Worm (Caenorhabditis elegans) whole organism, L2 larva: ENCODE results near the gene aldo-2.

Experiments
- C34F6.9 ChIP-seq: fragments of 150-350 bp; optimal IDR thresholded peaks from 2 replicates; lab custom pipeline; 2014; ENCODE audit warnings: missing biosample characterization, missing genetic modification characterization
- F13H6.1 ChIP-seq: sonication (generic microtip); optimal IDR thresholded peaks from 2 replicates; lab custom pipeline; 2016; ENCODE audit warnings: missing genetic modification characterization, missing compliant biosample characterization
- Y55F3AM.14 ChIP-seq: fragments of 200-800 bp; sonication (Bioruptor generic); optimal IDR thresholded peaks from 2 replicates; lab custom pipeline; 2018; ENCODE audit warnings: mild to moderate bottlenecking, missing genetic modification characterization, missing compliant biosample characterization
- ZK546.5 ChIP-seq: sonication (generic microtip); optimal IDR thresholded peaks from 2 replicates; lab custom pipeline; 2017; ENCODE audit warnings: missing biosample characterization, missing genetic modification characterization
- alr-1 ChIP-seq: fragments of 150-350 bp; optimal IDR thresholded peaks from 2 replicates; lab custom pipeline; 2014; ENCODE audit warnings: missing biosample characterization, missing genetic modification characterization
- aly-2 ChIP-seq: fragments of 150-350 bp; optimal IDR thresholded peaks from 2 replicates; lab custom pipeline; 2014; ENCODE audit warnings: missing biosample characterization, missing genetic modification characterization
- ama-1 ChIP-seq: fragments of 150-350 bp; optimal IDR thresholded peaks from 2 replicates; lab custom pipeline; 2018; ENCODE audit warnings: inconsistent platforms
- blmp-1 ChIP-seq: sonication (generic microtip); optimal IDR thresholded peaks from 2 replicates; lab custom pipeline; 2017; ENCODE audit warnings: missing genetic modification characterization, mild to moderate bottlenecking, missing compliant biosample characterization, antibody characterized with exemption, moderate library complexity; ENCODE audit not compliant: insufficient read depth
- crh-2 ChIP-seq: sonication (generic microtip); optimal IDR thresholded peaks from 2 replicates; lab custom pipeline; 2017; ENCODE audit warnings: missing biosample characterization, missing genetic modification characterization
- dmd-4 ChIP-seq: sonication (generic microtip); optimal IDR thresholded peaks from 2 replicates; lab custom pipeline; 2017; ENCODE audit warnings: missing biosample characterization, missing genetic modification characterization
- egl-27 ChIP-seq: sonication (generic microtip); optimal IDR thresholded peaks from 3 replicates; lab custom pipeline; 2017; ENCODE audit warnings: missing biosample characterization, missing genetic modification reagents, missing genetic modification characterization
- elt-1 ChIP-seq: fragments of 150-350 bp; optimal IDR thresholded peaks from 2 replicates; lab custom pipeline; 2014; ENCODE audit warnings: missing biosample characterization, missing genetic modification characterization
- elt-3 ChIP-seq: sonication (generic microtip); optimal IDR thresholded peaks from 2 replicates; lab custom pipeline; 2017; ENCODE audit warnings: missing biosample characterization, missing genetic modification characterization
- fos-1 ChIP-seq: fragments of 150-350 bp; optimal IDR thresholded peaks from 2 replicates; lab custom pipeline; 2014; ENCODE audit warnings: missing biosample characterization, missing genetic modification characterization
- gmeb-1 ChIP-seq: fragments of 150-350 bp; optimal IDR thresholded peaks from 2 replicates; lab custom pipeline; 2014; ENCODE audit warnings: missing biosample characterization, missing genetic modification characterization
- lin-13 ChIP-seq: fragments of 150-350 bp; optimal IDR thresholded peaks from 2 replicates; lab custom pipeline; 2014; ENCODE audit warnings: missing biosample characterization, missing genetic modification reagents, missing genetic modification characterization
- lsy-2 ChIP-seq, 2 experiments: fragments of 150-350 bp in 1 of 2; sonication (generic microtip) in 1 of 2; optimal IDR thresholded peaks; 2 replicates each; lab custom pipeline; 2014 to 2017; ENCODE audit warnings: missing biosample characterization in 2 of 2, missing genetic modification characterization in 2 of 2
- mab-5 ChIP-seq: fragments of 150-350 bp; optimal IDR thresholded peaks from 2 replicates; lab custom pipeline; 2014; ENCODE audit warnings: missing biosample characterization, missing genetic modification characterization
- mbf-1 ChIP-seq: sonication (generic microtip); optimal IDR thresholded peaks from 2 replicates; lab custom pipeline; 2017; ENCODE audit warnings: missing biosample characterization, missing genetic modification characterization
- nhr-10 ChIP-seq: sonication (generic microtip); optimal IDR thresholded peaks from 2 replicates; lab custom pipeline; 2017; ENCODE audit warnings: missing biosample characterization, missing genetic modification characterization
- nhr-11 ChIP-seq: fragments of 150-350 bp; optimal IDR thresholded peaks from 2 replicates; lab custom pipeline; 2014; ENCODE audit warnings: missing biosample characterization, missing genetic modification characterization
- nhr-12 ChIP-seq: fragments of 150-350 bp; optimal IDR thresholded peaks from 2 replicates; lab custom pipeline; 2014; ENCODE audit warnings: missing biosample characterization, missing genetic modification characterization
- nhr-129 ChIP-seq: fragments of 150-350 bp; optimal IDR thresholded peaks from 2 replicates; lab custom pipeline; 2014; ENCODE audit warnings: missing biosample characterization, missing genetic modification characterization
- nhr-21 ChIP-seq: fragments of 150-350 bp; optimal IDR thresholded peaks from 2 replicates; lab custom pipeline; 2014; ENCODE audit warnings: missing biosample characterization, missing genetic modification characterization
- nhr-237 ChIP-seq: fragments of 150-350 bp; optimal IDR thresholded peaks from 2 replicates; lab custom pipeline; 2014; ENCODE audit warnings: missing biosample characterization, missing genetic modification characterization
- nhr-25 ChIP-seq: fragments of 150-350 bp; sonication (generic microtip); optimal IDR thresholded peaks from 3 replicates; lab custom pipeline; 2014; ENCODE audit warnings: missing biosample characterization, missing genetic modification characterization
- nhr-6 ChIP-seq: fragments of 150-350 bp; optimal IDR thresholded peaks from 2 replicates; lab custom pipeline; 2014; ENCODE audit warnings: missing biosample characterization, missing genetic modification characterization
- nhr-77 ChIP-seq: fragments of 150-350 bp; optimal IDR thresholded peaks from 2 replicates; lab custom pipeline; 2014; ENCODE audit warnings: missing biosample characterization, missing genetic modification characterization
- peb-1 ChIP-seq: fragments of 150-350 bp; optimal IDR thresholded peaks from 2 replicates; lab custom pipeline; 2014; ENCODE audit warnings: missing biosample characterization, missing genetic modification characterization
- skn-1 ChIP-seq: sonication (generic microtip); optimal IDR thresholded peaks from 2 replicates; lab custom pipeline; 2017; ENCODE audit warnings: missing biosample characterization, missing genetic modification characterization
- sma-3 ChIP-seq: sonication (generic microtip); optimal IDR thresholded peaks from 2 replicates; lab custom pipeline; 2016; ENCODE audit warnings: missing genetic modification reagents, missing genetic modification characterization, missing compliant biosample characterization
- sma-9 ChIP-seq, 2 experiments: fragments of 150-350 bp in 1 of 2; sonication (generic microtip) in 1 of 2; optimal IDR thresholded peaks; 2 replicates each; lab custom pipeline; 2014 to 2016; ENCODE audit warnings: missing genetic modification characterization in 2 of 2, mild to moderate bottlenecking in 1 of 2, missing biosample characterization in 1 of 2, missing compliant biosample characterization in 1 of 2, missing genetic modification reagents in 1 of 2, moderate library complexity in 1 of 2
- unc-39 ChIP-seq: fragments of 150-350 bp; optimal IDR thresholded peaks from 2 replicates; lab custom pipeline; 2014; ENCODE audit warnings: missing biosample characterization, missing genetic modification characterization
- unc-55 ChIP-seq: fragments of 150-350 bp; sonication (generic microtip); optimal IDR thresholded peaks from 3 replicates; lab custom pipeline; 2014; ENCODE audit warnings: missing biosample characterization, missing genetic modification reagents, missing genetic modification characterization
- unc-62 ChIP-seq: fragments of 150-350 bp; optimal IDR thresholded peaks from 2 replicates; lab custom pipeline; 2014; ENCODE audit warnings: missing biosample characterization, missing genetic modification reagents, missing genetic modification characterization
- zag-1 ChIP-seq: fragments of 150-350 bp; optimal IDR thresholded peaks from 2 replicates; lab custom pipeline; 2014; ENCODE audit warnings: missing biosample characterization, missing genetic modification characterization
- ztf-1 ChIP-seq: fragments of 200-800 bp; sonication (Bioruptor generic); conservative IDR thresholded peaks from 2 replicates; pipeline ENCODE4 v1.3.6; 2022; ENCODE audit warnings: missing genetic modification characterization, missing compliant biosample characterization
- ztf-11 ChIP-seq: sonication (generic microtip); optimal IDR thresholded peaks from 2 replicates; lab custom pipeline; 2017; ENCODE audit warnings: missing biosample characterization, missing genetic modification characterization
- ztf-4 ChIP-seq: fragments of 150-350 bp; optimal IDR thresholded peaks from 2 replicates; lab custom pipeline; 2014; ENCODE audit warnings: missing biosample characterization, missing genetic modification characterization

Gene aldo-2

DNA sequence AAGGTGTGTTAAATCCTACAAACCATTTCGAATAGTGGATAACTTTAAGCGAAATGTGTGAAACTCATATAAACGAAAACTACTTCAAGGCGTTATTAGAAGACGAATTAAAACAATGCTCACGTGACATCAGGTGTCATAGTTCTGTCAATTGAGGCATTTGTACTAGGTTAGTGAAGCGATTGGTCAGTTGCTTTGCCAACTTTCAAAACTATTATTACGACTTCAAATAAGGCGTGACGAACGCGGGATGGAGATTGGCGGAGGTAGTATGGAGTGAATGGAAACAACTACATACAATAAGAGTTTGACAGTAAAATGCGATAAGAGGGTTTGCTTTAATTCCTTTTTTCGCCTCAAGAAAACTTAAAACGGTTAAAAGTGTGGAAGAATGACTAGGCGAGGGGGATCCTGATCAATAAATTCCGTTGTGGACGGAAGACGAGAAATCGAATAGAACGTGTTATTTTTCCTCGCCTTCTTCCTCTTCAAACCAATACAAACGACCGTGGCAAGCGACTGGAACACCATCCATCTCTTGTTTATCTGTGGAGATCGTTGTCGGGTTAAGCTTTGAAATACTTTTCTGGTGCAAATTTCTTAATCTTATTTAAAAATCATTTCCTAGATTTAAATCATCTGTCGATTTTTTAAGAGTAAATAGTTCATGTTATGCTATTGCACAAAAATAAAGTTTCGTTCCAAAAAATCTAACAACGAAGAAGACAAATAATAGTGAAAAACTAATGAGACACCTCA is 35.4 kb downstream of the aldo-2 start:
- TF ChIP-seq gmeb-1 (tag; lab: Kevin White, UChicago) (peak; percentile 28), dmd-4 (tag; lab: Kevin White, UChicago) (no peak)

DNA sequence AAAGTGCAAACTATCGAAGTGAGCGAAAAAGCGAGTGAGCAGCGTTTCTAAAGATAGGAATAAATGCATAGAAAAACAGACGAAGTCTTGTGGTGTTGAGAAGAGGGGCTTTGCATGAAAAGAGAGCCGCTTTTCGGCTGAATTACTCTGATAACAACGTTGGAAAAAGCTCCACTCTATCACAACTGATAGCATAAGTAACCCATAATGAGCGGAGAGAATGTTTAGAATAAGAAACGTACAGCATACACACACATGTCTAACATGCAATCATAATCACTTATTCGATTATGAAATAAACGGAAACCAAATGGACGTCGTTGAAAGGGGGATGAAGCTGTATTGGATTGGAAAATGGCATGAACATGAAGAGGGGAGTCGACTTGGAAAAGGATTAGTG is 36.1 kb downstream of the aldo-2 start:
- TF ChIP-seq ztf-4 (tag; lab: Kevin White, UChicago): no peak
- TF ChIP-seq ztf-11 (tag; lab: Kevin White, UChicago): no peak
- TF ChIP-seq fos-1 (tag; lab: Kevin White, UChicago): peak; percentile 40
- TF ChIP-seq sma-9 (GFP tag; optimal IDR thresholded peaks at IDR 0.05; lab: Kevin White, UChicago): peak; percentile 5
- TF ChIP-seq sma-9 (tag; optimal IDR thresholded peaks at IDR 0.05; lab: Kevin White, UChicago): no peak
- no peak for TF ChIP-seq lin-13 (GFP tag; lab: Kevin White, UChicago)
- TF ChIP-seq nhr-6 (tag; lab: Kevin White, UChicago): no peak

DNA sequence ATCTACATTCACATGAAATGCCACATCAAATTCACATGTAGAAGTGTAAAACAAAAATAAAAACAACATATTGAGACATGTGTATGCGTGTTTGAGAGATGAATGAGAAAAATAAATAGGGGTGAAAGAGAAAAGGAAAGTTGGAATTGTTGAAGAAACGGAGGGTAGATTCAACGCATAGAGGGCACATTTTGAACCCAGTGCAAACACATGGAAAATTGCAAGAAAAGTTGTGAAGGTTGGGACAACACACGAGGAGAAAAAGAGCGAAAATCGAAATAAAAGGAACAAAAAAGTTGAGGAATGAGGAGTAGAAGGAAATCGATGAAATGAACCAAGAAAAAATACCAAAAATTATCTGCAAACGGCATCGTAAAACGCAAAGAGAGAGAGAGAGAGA is 36.8 kb downstream of the aldo-2 start:
- TF ChIP-seq elt-1: no peak
- TF ChIP-seq sma-3 (GFP tag; lab: Kevin White, UChicago): no peak
- TF ChIP-seq F13H6.1 (tag; lab: Kevin White, UChicago): no peak
- no peak for TF ChIP-seq mab-5 (tag; lab: Kevin White, UChicago)
- TF ChIP-seq sma-9 (GFP tag; optimal IDR thresholded peaks at IDR 0.05; lab: Kevin White, UChicago): peak; percentile 6
- no peak for TF ChIP-seq sma-9 (tag; optimal IDR thresholded peaks at IDR 0.05; lab: Kevin White, UChicago)
- TF ChIP-seq C34F6.9 (tag; lab: Kevin White, UChicago): peak; percentile 16

DNA sequence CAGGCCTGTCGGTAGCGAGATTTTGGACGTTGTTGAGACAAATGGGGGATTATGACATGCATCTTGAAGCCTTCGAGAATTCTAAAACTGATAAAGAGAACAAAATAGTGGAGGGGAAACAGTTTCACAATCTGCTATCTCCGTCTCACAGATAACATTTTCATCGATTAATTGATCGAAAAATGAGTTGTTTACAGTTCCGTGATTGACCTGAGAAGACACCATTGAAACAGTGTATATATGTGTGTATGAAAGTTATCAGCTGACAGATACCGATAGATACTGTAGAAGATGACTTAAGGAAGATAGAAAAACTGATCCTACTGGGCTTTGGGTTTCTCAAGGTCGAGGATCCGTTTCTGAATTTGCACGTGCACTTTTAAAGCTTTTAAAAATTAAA is 37.3 kb downstream of the aldo-2 start:
- TF ChIP-seq fos-1 (tag; lab: Kevin White, UChicago) (peak; percentile 41), egl-27 (peak; percentile 59), sma-9 (GFP tag; optimal IDR thresholded peaks at IDR 0.05; lab: Kevin White, UChicago) (peak; percentile 61), sma-9 (tag; optimal IDR thresholded peaks at IDR 0.05; lab: Kevin White, UChicago) (no peak), nhr-25 (tag; lab: Kevin White, UChicago) (no peak), nhr-77 (tag; lab: Kevin White, UChicago) (no peak), blmp-1 (tag; lab: Kevin White, UChicago) (peak; percentile 49), skn-1 (peak; percentile 3), crh-2 (tag; lab: Kevin White, UChicago) (peak; percentile 25), lsy-2 (tag; optimal IDR thresholded peaks at IDR 0.05; lab: Kevin White, UChicago) (peak in 1 of 2 experiments; percentile 32), nhr-129 (tag; lab: Kevin White, UChicago) (peak; percentile 26), ztf-11 (tag; lab: Kevin White, UChicago) (no peak), gmeb-1 (tag; lab: Kevin White, UChicago) (peak; percentile 46)

DNA sequence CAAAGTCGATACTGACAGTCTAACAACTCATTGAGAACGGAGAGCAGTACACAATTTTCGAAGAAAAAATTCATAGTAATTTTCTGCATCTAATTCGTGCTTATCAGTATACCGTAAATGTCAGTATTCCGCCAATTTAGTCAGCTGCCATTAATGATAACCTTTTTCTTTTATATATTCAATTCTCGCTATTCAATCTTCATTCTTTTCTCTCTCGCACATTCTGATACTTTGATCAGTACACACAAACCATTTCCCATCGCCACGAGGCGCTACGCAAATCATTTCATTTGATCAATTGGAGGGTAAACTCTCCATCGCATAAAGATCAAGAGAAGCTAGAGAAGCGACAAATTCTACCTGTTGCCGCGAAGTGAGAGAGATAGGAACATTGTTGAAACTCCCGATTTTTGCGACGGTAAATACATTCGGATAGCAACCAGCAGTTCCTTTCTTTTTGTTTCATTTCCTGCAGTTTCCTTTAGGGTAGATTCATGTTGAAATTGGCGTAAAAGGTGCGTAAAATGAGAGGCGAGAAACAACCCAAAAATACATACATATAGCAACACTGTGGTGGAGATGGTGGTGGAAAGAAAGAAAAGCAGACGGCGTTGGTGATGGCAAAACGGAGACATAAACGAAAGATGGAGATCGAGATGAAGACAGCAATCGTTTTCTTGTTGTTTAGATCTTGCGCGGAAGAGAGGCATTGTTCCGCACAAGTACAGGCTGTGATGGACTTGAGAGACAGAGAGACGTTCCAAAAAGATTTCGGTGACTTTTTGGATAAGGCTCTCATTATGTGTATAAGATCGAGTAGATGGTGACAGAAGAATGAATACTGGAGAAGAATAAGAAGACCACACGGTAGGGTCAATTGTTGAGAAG is 38.0 kb downstream of the aldo-2 start:
- TF ChIP-seq nhr-129 (tag; lab: Kevin White, UChicago) (peak; percentile 62), nhr-10 (no peak), alr-1 (tag; lab: Kevin White, UChicago) (no peak), zag-1 (tag; lab: Kevin White, UChicago) (no peak), nhr-237 (tag; lab: Kevin White, UChicago) (no peak), crh-2 (tag; lab: Kevin White, UChicago) (peak; percentile 92), skn-1 (no peak), nhr-21 (tag; lab: Kevin White, UChicago) (peak; percentile 73), sma-9 (GFP tag; optimal IDR thresholded peaks at IDR 0.05; lab: Kevin White, UChicago) (peak; percentile 89), sma-9 (tag; optimal IDR thresholded peaks at IDR 0.05; lab: Kevin White, UChicago) (no peak), peb-1 (tag; lab: Kevin White, UChicago) (no peak), aly-2 (tag; lab: Kevin White, UChicago) (no peak), elt-1 (peak; percentile 96), nhr-77 (tag; lab: Kevin White, UChicago) (no peak), egl-27 (peak; percentile 72), C34F6.9 (tag; lab: Kevin White, UChicago) (no peak), nhr-12 (tag; lab: Kevin White, UChicago) (no peak), ama-1 (lab: Kevin White, UChicago) (peak; percentile 73), unc-55 (GFP tag; lab: Kevin White, UChicago) (no peak), mab-5 (tag; lab: Kevin White, UChicago) (no peak), ZK546.5 (tag; lab: Kevin White, UChicago) (no peak), nhr-25 (tag; lab: Kevin White, UChicago) (peak; percentile 54), unc-62 (GFP tag; lab: Kevin White, UChicago) (no peak), elt-3 (tag; lab: Kevin White, UChicago) (no peak), nhr-11 (tag; lab: Kevin White, UChicago) (no peak), unc-39 (no peak), mbf-1 (tag; lab: Kevin White, UChicago) (no peak), ztf-1 (GFP tag; lab: Robert Waterston, UW) (no peak), Y55F3AM.14 (no peak)
